Fruit fly (Drosophila melanogaster) whole organism, embryonic: ENCODE results near the gene Pxd.

Source experiments
- ATbp ChIP-seq: fragments of 200-800 bp; sonication (Bioruptor generic); optimal IDR thresholded peaks from 2 replicates; lab custom pipeline; 2017; ENCODE audit warnings: missing biosample characterization, mild to moderate bottlenecking, missing genetic modification characterization, missing genetic modification reagents
- Abd-B ChIP-seq: fragments of 200-800 bp; sonication (Bioruptor generic); optimal IDR thresholded peaks from 2 replicates; lab custom pipeline; 2018; ENCODE audit warnings: missing biosample characterization, mild to moderate bottlenecking, missing genetic modification characterization, moderate library complexity
- CG1024 ChIP-seq: fragments of 200-800 bp; sonication (Bioruptor generic); IDR thresholded peaks from 2 replicates; pipeline ENCODE4 v1.3.6; 2022; ENCODE audit warnings: missing biosample characterization, missing genetic modification characterization
- CG1233 ChIP-seq: fragments of 200-800 bp; sonication (Bioruptor generic); optimal IDR thresholded peaks from 4 replicates; lab custom pipeline; 2018; ENCODE audit warnings: missing biosample characterization, mild to moderate bottlenecking, missing genetic modification characterization
- CG15479 ChIP-seq: fragments of 200-800 bp; sonication (Bioruptor generic); optimal IDR thresholded peaks from 3 replicates; lab custom pipeline; 2019; ENCODE audit warnings: missing biosample characterization, mild to moderate bottlenecking, missing genetic modification characterization, moderate library complexity
- CG33213 ChIP-seq: fragments of 200-800 bp; sonication (Bioruptor generic); optimal IDR thresholded peaks from 3 replicates; lab custom pipeline; 2016; ENCODE audit warnings: missing biosample characterization, missing genetic modification characterization
- CG7271 ChIP-seq: fragments of 200-800 bp; sonication (Bioruptor generic); optimal IDR thresholded peaks from 2 replicates; lab custom pipeline; 2018; ENCODE audit warnings: missing biosample characterization, mild to moderate bottlenecking, missing genetic modification characterization, moderate library complexity
- CG8478 ChIP-seq: fragments of >200 bp; optimal IDR thresholded peaks from 2 replicates; lab custom pipeline; 2018
- CG9215 ChIP-seq: fragments of 200-800 bp; sonication (Bioruptor generic); IDR thresholded peaks from 2 replicates; pipeline ENCODE4 v1.3.6; 2022; ENCODE audit warnings: missing biosample characterization, missing genetic modification characterization
- CG9727 ChIP-seq: fragments of 200-800 bp; sonication (Bioruptor generic); optimal IDR thresholded peaks from 3 replicates; lab custom pipeline; 2017; ENCODE audit warnings: missing biosample characterization, mild to moderate bottlenecking, missing genetic modification characterization
- CkIIα-i1 ChIP-seq: fragments of 200-800 bp; sonication (Bioruptor generic); IDR thresholded peaks from 2 replicates; pipeline ENCODE4 v1.3.6; 2022; ENCODE audit warnings: missing biosample characterization, missing genetic modification characterization
- CrebB ChIP-seq: fragments of 200-800 bp; sonication (Bioruptor generic); optimal IDR thresholded peaks from 3 replicates; lab custom pipeline; 2018; ENCODE audit warnings: missing biosample characterization, mild to moderate bottlenecking, missing genetic modification characterization
- Dip2 ChIP-seq: fragments of 200-800 bp; sonication (Bioruptor generic); IDR thresholded peaks from 2 replicates; pipeline ENCODE4 v1.3.6; 2022; ENCODE audit warnings: missing biosample characterization, missing genetic modification characterization
- Drgx ChIP-seq: fragments of 200-800 bp; sonication (Bioruptor generic); IDR thresholded peaks from 2 replicates; pipeline ENCODE4 v1.3.6; 2022; ENCODE audit warnings: missing biosample characterization, missing genetic modification characterization
- GATAe ChIP-seq: fragments of 200-800 bp; sonication (Bioruptor generic); conservative IDR thresholded peaks from 2 replicates; pipeline ENCODE4 v1.3.6; 2022; ENCODE audit warnings: missing biosample characterization, missing genetic modification characterization
- H2.0 ChIP-seq: fragments of 200-800 bp; sonication (Bioruptor generic); IDR thresholded peaks from 2 replicates; pipeline ENCODE4 v1.3.6; 2022; ENCODE audit warnings: missing biosample characterization, missing genetic modification characterization
- Hr39 ChIP-seq: fragments of >200 bp; optimal IDR thresholded peaks from 2 replicates; lab custom pipeline; 2017
- Med ChIP-seq: fragments of 200-800 bp; sonication (Bioruptor generic); peaks from one replicate; lab custom pipeline; 2016; ENCODE audit warnings: missing biosample characterization, missing genetic modification characterization, mild to moderate bottlenecking, inconsistent platforms, moderate library complexity
- Pdp1 ChIP-seq, 2 experiments: fragments of 200-800 bp; sonication (Bioruptor generic); optimal IDR thresholded peaks; 3 replicates each; lab custom pipeline; 2016; ENCODE audit warnings: missing biosample characterization in 2 of 2, missing genetic modification characterization in 2 of 2, mild to moderate bottlenecking in 1 of 2, moderate library complexity in 1 of 2
- Sry-β ChIP-seq: fragments of 200-800 bp; sonication (Bioruptor generic); optimal IDR thresholded peaks from 2 replicates; lab custom pipeline; 2018; ENCODE audit warnings: missing biosample characterization, mild to moderate bottlenecking, missing genetic modification characterization, moderate library complexity
- Stat92E ChIP-seq, 3 experiments: fragments of >200 bp in 2 of 3; fragments of 200-800 bp in 1 of 3; sonication (Bioruptor generic) in 1 of 3; optimal IDR thresholded peaks; 2 replicates each; lab custom pipeline; 2017 to 2019; ENCODE audit warnings: missing biosample characterization in 3 of 3, missing genetic modification characterization in 3 of 3, mild to moderate bottlenecking in 1 of 3, moderate library complexity in 1 of 3
- chinmo ChIP-seq: fragments of 200-800 bp; sonication (Bioruptor generic); IDR thresholded peaks from 4 replicates; pipeline ENCODE4 v1.3.6; 2022; ENCODE audit warnings: missing biosample characterization, missing genetic modification characterization; ENCODE audit not compliant: partially characterized antibody
- cwo ChIP-seq: fragments of 200-800 bp; sonication (Bioruptor generic); optimal IDR thresholded peaks from 3 replicates; lab custom pipeline; 2017; ENCODE audit warnings: missing biosample characterization, missing genetic modification characterization, mild to moderate bottlenecking, moderate library complexity, missing genetic modification reagents
- dimm ChIP-seq: fragments of 200-800 bp; sonication (Bioruptor generic); IDR thresholded peaks from 2 replicates; pipeline ENCODE4 v1.3.6; 2022; ENCODE audit warnings: missing biosample characterization, missing genetic modification characterization
- dm ChIP-seq: fragments of 200-800 bp; sonication (Bioruptor generic); optimal IDR thresholded peaks from 3 replicates; lab custom pipeline; 2016; ENCODE audit warnings: missing biosample characterization, missing genetic modification characterization
- eve ChIP-seq, 2 experiments: fragments of >200 bp; optimal IDR thresholded peaks; 2 replicates each; lab custom pipeline; 2017; ENCODE audit warnings: missing biosample characterization in 2 of 2, missing genetic modification characterization in 2 of 2
- exex ChIP-seq: fragments of 200-800 bp; sonication (Bioruptor generic); optimal IDR thresholded peaks from 4 replicates; lab custom pipeline; 2018; ENCODE audit warnings: missing biosample characterization, mild to moderate bottlenecking, missing genetic modification characterization, moderate library complexity
- ftz-f1 ChIP-seq: fragments of 200-800 bp; sonication (Bioruptor generic); optimal IDR thresholded peaks from 2 replicates; lab custom pipeline; 2016; ENCODE audit warnings: missing biosample characterization, missing genetic modification characterization
- grau ChIP-seq: fragments of 200-800 bp; optimal IDR thresholded peaks from 3 replicates; lab custom pipeline; 2019; ENCODE audit warnings: missing biosample characterization, mild to moderate bottlenecking, missing genetic modification characterization, moderate library complexity
- grn ChIP-seq: fragments of 200-800 bp; sonication (Bioruptor generic); optimal IDR thresholded peaks from 3 replicates; lab custom pipeline; 2017; ENCODE audit warnings: missing biosample characterization, missing genetic modification characterization
- gro ChIP-seq: fragments of 200-800 bp; sonication (Bioruptor generic); optimal IDR thresholded peaks from 2 replicates; lab custom pipeline; 2016; ENCODE audit warnings: missing biosample characterization, missing genetic modification characterization
- h ChIP-seq: fragments of >200 bp; optimal IDR thresholded peaks from 2 replicates; lab custom pipeline; 2017
- kay ChIP-seq: fragments of 200-800 bp; sonication (Bioruptor generic); optimal IDR thresholded peaks from 2 replicates; lab custom pipeline; 2016; ENCODE audit warnings: missing biosample characterization, missing genetic modification characterization
- lbe ChIP-seq: fragments of 200-800 bp; sonication (Bioruptor generic); optimal IDR thresholded peaks from 2 replicates; lab custom pipeline; 2016; ENCODE audit warnings: missing biosample characterization, mild to moderate bottlenecking, missing genetic modification characterization
- mirr ChIP-seq: fragments of 200-800 bp; sonication (Bioruptor generic); optimal IDR thresholded peaks from 3 replicates; lab custom pipeline; 2018; ENCODE audit warnings: missing biosample characterization, mild to moderate bottlenecking, missing genetic modification characterization
- nau ChIP-seq: fragments of 200-800 bp; sonication (Bioruptor generic); optimal IDR thresholded peaks from 3 replicates; lab custom pipeline; 2017; ENCODE audit warnings: missing biosample characterization, mild to moderate bottlenecking, missing genetic modification characterization, missing genetic modification reagents
- org-1 ChIP-seq: fragments of 200-800 bp; sonication (Bioruptor generic); optimal IDR thresholded peaks from 2 replicates; lab custom pipeline; 2017; ENCODE audit warnings: missing biosample characterization, missing genetic modification characterization
- p53 ChIP-seq: fragments of 200-800 bp; sonication (Bioruptor generic); optimal IDR thresholded peaks from 2 replicates; lab custom pipeline; 2016; ENCODE audit warnings: missing biosample characterization, missing genetic modification characterization
- pan ChIP-seq, 4 experiments: fragments of >200 bp in 3 of 4; fragments of 200-800 bp in 1 of 4; sonication (Bioruptor generic) in 1 of 4; optimal IDR thresholded peaks in 3 of 4; IDR thresholded peaks in 1 of 4; 2 replicates each; pipeline versions ENCODE4 v1.3.6 to Lab custom; 2017 to 2022; ENCODE audit warnings: missing biosample characterization in 2 of 4, missing genetic modification characterization in 2 of 4, mixed read lengths in 1 of 4
- pb ChIP-seq: fragments of 200-800 bp; sonication (Bioruptor generic); optimal IDR thresholded peaks from 3 replicates; lab custom pipeline; 2016; ENCODE audit warnings: missing biosample characterization, missing genetic modification characterization
- pros ChIP-seq: fragments of 200-800 bp; sonication (Bioruptor generic); optimal IDR thresholded peaks from 3 replicates; lab custom pipeline; 2019; ENCODE audit warnings: missing biosample characterization, mild to moderate bottlenecking, missing genetic modification characterization, moderate library complexity
- rib ChIP-seq: fragments of 200-800 bp; sonication (Bioruptor generic); IDR thresholded peaks from 2 replicates; pipeline ENCODE4 v1.3.6; 2022; ENCODE audit warnings: missing biosample characterization, missing genetic modification characterization
- schlank ChIP-seq: fragments of 200-800 bp; sonication (Bioruptor generic); optimal IDR thresholded peaks from 2 replicates; lab custom pipeline; 2018; ENCODE audit warnings: missing biosample characterization, mild to moderate bottlenecking, missing genetic modification characterization
- slou ChIP-seq: fragments of 200-800 bp; sonication (Bioruptor generic); optimal IDR thresholded peaks from 3 replicates; lab custom pipeline; 2016; ENCODE audit warnings: missing biosample characterization, missing genetic modification characterization
- sug ChIP-seq: fragments of 200-800 bp; optimal IDR thresholded peaks from 2 replicates; lab custom pipeline; 2019; ENCODE audit warnings: missing biosample characterization, mild to moderate bottlenecking, missing genetic modification characterization, moderate library complexity
- tll ChIP-seq, 2 experiments: fragments of 200-800 bp in 1 of 2; fragments of >200 bp in 1 of 2; sonication (Bioruptor generic) in 1 of 2; optimal IDR thresholded peaks; 2 replicates each; lab custom pipeline; 2017 to 2019; ENCODE audit warnings: missing biosample characterization in 2 of 2, missing genetic modification characterization in 2 of 2, mild to moderate bottlenecking in 1 of 2, moderate library complexity in 1 of 2
- unc-4 ChIP-seq: fragments of 200-800 bp; sonication (Bioruptor generic); IDR thresholded peaks from 2 replicates; pipeline ENCODE4 v1.3.6; 2022; ENCODE audit warnings: missing biosample characterization, missing genetic modification characterization; ENCODE audit not compliant: partially characterized antibody
- zen ChIP-seq: fragments of 200-800 bp; sonication (Bioruptor generic); optimal IDR thresholded peaks from 3 replicates; lab custom pipeline; 2018; ENCODE audit warnings: missing biosample characterization, mild to moderate bottlenecking, missing genetic modification characterization, moderate library complexity

Gene Pxd

dm6 chr3R:17060244-17060664, 45.9 kb downstream of the Pxd start (continued):
- TF ChIP-seq CG1233 (peak; percentile 30), CG7271 (tag; lab: Kevin White, UChicago) (no peak), zen (tag; lab: Kevin White, UChicago) (no peak), pros (no peak), CG9215 (GFP tag; lab: Robert Waterston, UW) (0 out of 2 replicates have a peak, but pooled peaks have one; percentile 17), CrebB (tag; lab: Kevin White, UChicago) (no peak), CG33213 (GFP tag; lab: Kevin White, UChicago) (no peak), org-1 (GFP tag; lab: Kevin White, UChicago) (peak; percentile 41), CG1024 (GFP tag; lab: Robert Waterston, UW) (no peak), CG9727 (peak; percentile 51), gro (GFP tag; lab: Kevin White, UChicago) (no peak), Dip2 (GFP tag; lab: Robert Waterston, UW) (no peak), unc-4 (no peak), CkIIα-i1 (GFP tag; lab: Robert Waterston, UW) (no peak), Abd-B (GFP tag; lab: Kevin White, UChicago) (peak; percentile 8), pb (GFP tag; lab: Kevin White, UChicago) (no peak), h (no peak), eve (GFP tag; optimal IDR thresholded peaks at IDR 0.05; lab: Kevin White, UChicago) (peak in 1 of 2 experiments; percentile 68), H2.0 (GFP tag; lab: Robert Waterston, UW) (peak; percentile 14; the same call in 1 of the 2 replicates), grau (tag; lab: Kevin White, UChicago) (peak; percentile 91), p53 (no peak), Sry-β (GFP tag; lab: Kevin White, UChicago) (no peak), nau (peak; percentile 35)

dm6 chr3R:17060809-17061394, 46.5 kb downstream of the Pxd start:
- TF ChIP-seq exex (tag; lab: Kevin White, UChicago) (peak; percentile 49), chinmo (GFP tag; lab: Robert Waterston, UW) (0 out of 4 replicates have a peak, but pooled peaks have one; percentile 13), h (no peak), ftz-f1 (GFP tag; lab: Kevin White, UChicago) (no peak), GATAe (GFP tag; lab: Robert Waterston, UW) (peak; percentile 71), mirr (GFP tag; lab: Kevin White, UChicago) (peak; percentile 31), Med (peak; percentile 36), sug (tag; lab: Kevin White, UChicago) (peak; percentile 65), grn (GFP tag; lab: Kevin White, UChicago) (peak; percentile 15), cwo (GFP tag; lab: Kevin White, UChicago) (peak; percentile 45), Pdp1 (GFP tag; optimal IDR thresholded peaks at IDR 0.05; lab: Kevin White, UChicago) (peak in 1 of 2 experiments; percentile 58), Hr39 (lab: Kevin White, UChicago) (no peak)

DNA sequence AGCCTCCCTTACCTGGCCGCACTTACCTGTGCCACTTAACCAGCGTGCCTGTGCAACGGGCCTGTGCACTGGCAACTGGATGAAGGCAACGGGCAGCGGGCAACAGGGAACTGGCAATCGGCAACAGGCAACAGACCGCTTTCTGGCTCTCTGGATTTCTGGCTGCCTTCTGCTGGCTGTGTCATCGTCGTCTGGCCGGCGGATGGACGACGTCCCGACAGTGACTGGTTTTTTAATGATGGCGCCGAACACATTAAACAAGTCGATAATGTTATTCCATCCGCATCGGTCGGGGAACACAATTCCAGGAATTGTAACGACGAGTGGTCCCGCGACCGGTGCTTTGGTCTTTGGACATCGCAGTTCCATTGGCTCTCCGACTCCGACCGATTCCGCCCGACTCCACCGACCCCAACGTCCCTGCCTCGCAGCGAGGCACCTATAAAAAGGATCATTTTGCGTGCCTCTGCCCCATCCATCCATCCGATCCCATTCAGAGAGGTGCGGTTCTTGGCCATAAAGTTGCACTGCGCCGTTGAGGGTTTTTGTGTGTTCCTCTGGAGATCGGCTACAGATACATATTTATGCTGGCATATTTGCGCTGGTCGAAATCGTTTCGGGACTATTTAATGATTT, 47.5 kb downstream of the Pxd start:
- TF ChIP-seq pan (optimal IDR thresholded peaks at IDR 0.05; lab: Kevin White, UChicago) (no peak), pan (GFP tag; optimal IDR thresholded peaks at IDR 0.05 in 1 of 2, IDR thresholded peaks at IDR 0.05 in 1 of 2) (no peak), CG8478 (lab: Kevin White, UChicago) (peak; percentile 14), dm (no peak), Stat92E (GFP tag; optimal IDR thresholded peaks at IDR 0.05; lab: Kevin White, UChicago) (peak in 1 of 3 experiments; percentile 80), slou (GFP tag; lab: Kevin White, UChicago) (no peak), tll (GFP tag; optimal IDR thresholded peaks at IDR 0.05; lab: Kevin White, UChicago) (peak in 1 of 2 experiments; percentile 6), rib (GFP tag; lab: Robert Waterston, UW) (no peak), ATbp (GFP tag; lab: Kevin White, UChicago) (no peak), kay (no peak), dimm (GFP tag; lab: Robert Waterston, UW) (no peak), schlank (tag; lab: Kevin White, UChicago) (no peak), CG15479 (GFP tag; lab: Kevin White, UChicago) (peak; percentile 23), lbe (GFP tag; lab: Kevin White, UChicago) (peak; percentile 12), Drgx (0 out of 2 replicates have a peak, but pooled peaks have one; percentile 13)
